Worm (Caenorhabditis elegans): Measurements from ENCODE around the gene Y45F10A.7.

DNA sequence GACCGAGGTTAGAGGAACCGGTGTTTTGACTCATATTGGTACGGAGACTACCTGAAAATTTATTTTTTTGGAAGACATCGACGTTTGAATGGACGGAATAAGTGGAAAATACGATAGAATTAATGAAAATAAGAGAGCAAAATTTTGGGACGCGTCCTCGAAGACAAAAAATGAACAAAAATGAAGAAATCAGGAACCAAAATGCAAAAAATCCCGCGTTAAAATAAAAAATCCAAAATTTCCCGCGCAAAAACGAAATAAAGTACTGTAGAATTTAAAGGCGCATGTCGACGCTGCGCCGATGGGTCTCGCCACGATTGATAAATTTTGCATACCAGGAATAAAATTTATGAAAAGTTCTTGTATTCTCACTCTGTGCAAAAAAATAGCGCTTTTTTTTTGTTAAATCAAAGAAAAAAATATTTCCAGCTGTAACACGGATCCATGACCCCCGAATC lies 19.8 kb downstream of the Y45F10A.7 start, which contains the start of gene puf-3:
- TF ChIP-seq flt-1 (GFP tag; IDR thresholded peaks at IDR 0.05): no peak
- no peak for TF ChIP-seq ama-1 (optimal IDR thresholded peaks at IDR 0.05)
- TF ChIP-seq F13C5.2 (tag; optimal IDR thresholded peaks at IDR 0.05): no peak
- no peak for TF ChIP-seq B0310.2 (tag; optimal IDR thresholded peaks at IDR 0.05)
- TF ChIP-seq scrt-1 (GFP tag; IDR thresholded peaks at IDR 0.05): no peak
- TF ChIP-seq hmbx-1 (tag; optimal IDR thresholded peaks at IDR 0.05): no peak
- TF ChIP-seq hnd-1 (tag; optimal IDR thresholded peaks at IDR 0.05): no peak
- TF ChIP-seq tra-4 (tag; optimal IDR thresholded peaks at IDR 0.05): no peak
- no peak for TF ChIP-seq ets-7 (tag; optimal IDR thresholded peaks at IDR 0.05)
- TF ChIP-seq sea-1 (GFP tag; conservative IDR thresholded peaks at IDR 0.05): no peak
- TF ChIP-seq aly-1 (tag; optimal IDR thresholded peaks at IDR 0.05): no peak
- TF ChIP-seq tbx-37 (GFP tag; conservative IDR thresholded peaks at IDR 0.05): no peak
- TF ChIP-seq tbx-11 (GFP tag; IDR thresholded peaks at IDR 0.05): no peak
- TF ChIP-seq ceh-36 (tag; optimal IDR thresholded peaks at IDR 0.05): no peak

Measured in whole organism, early embryonic.